Fruit fly (Drosophila melanogaster): ENCODE results near the gene mld.

mld gene

dm6 chr3R:24572540-24573043, 12.9 kb upstream of the mld start:
- TF ChIP-seq Myc (optimal IDR thresholded peaks at IDR 0.05) (no peak), Vsx2 (GFP tag; optimal IDR thresholded peaks at IDR 0.05; ENCODE audit: partially characterized antibody) (peak; percentile 33), N (GFP tag; optimal IDR thresholded peaks at IDR 0.05) (no peak), ey (GFP tag; optimal IDR thresholded peaks at IDR 0.05) (peak; percentile 99), br (GFP tag; optimal IDR thresholded peaks at IDR 0.05) (peak; percentile 99), woc (GFP tag; optimal IDR thresholded peaks at IDR 0.05) (peak; percentile 98), Rel (GFP tag; optimal IDR thresholded peaks at IDR 0.05) (peak; percentile 98), Rel (tag; optimal IDR thresholded peaks at IDR 0.05) (peak; percentile 89), Hr78 (GFP tag; optimal IDR thresholded peaks at IDR 0.05) (no peak), Dfd (GFP tag; optimal IDR thresholded peaks at IDR 0.05) (peak; percentile 27), foxo (GFP tag; optimal IDR thresholded peaks at IDR 0.05) (peak; percentile 66 to 99), CG32264 (GFP tag; optimal IDR thresholded peaks at IDR 0.05) (peak; percentile 94), psq (GFP tag; optimal IDR thresholded peaks at IDR 0.05) (peak; percentile 99), h (GFP tag; optimal IDR thresholded peaks at IDR 0.05) (peak; percentile 100), CrebA (GFP tag; optimal IDR thresholded peaks at IDR 0.05; ENCODE audit: borderline replicate concordance) (peak; percentile 96), Jra (GFP tag; optimal IDR thresholded peaks at IDR 0.05) (peak; percentile 97), rgr (GFP tag; optimal IDR thresholded peaks at IDR 0.05) (peak; percentile 99), dsf (GFP tag; optimal IDR thresholded peaks at IDR 0.05; ENCODE audit: borderline replicate concordance) (peak; percentile 93), OdsH (GFP tag; optimal IDR thresholded peaks at IDR 0.05) (peak; percentile 99), dl (GFP tag; optimal IDR thresholded peaks at IDR 0.05; ENCODE audit: insufficient read depth in 1 of 2, partially characterized antibody in 2 of 2) (peak; percentile 52 to 70), Mio (GFP tag; optimal IDR thresholded peaks at IDR 0.05) (peak; percentile 88), pan (optimal IDR thresholded peaks at IDR 0.05) (no peak), sv (GFP tag; optimal IDR thresholded peaks at IDR 0.05) (peak; percentile 97), jim (GFP tag; optimal IDR thresholded peaks at IDR 0.05) (no peak), usp (GFP tag; optimal IDR thresholded peaks at IDR 0.05) (no peak), sage (GFP tag; optimal IDR thresholded peaks at IDR 0.05) (peak; percentile 98), Hnf4 (GFP tag; optimal IDR thresholded peaks at IDR 0.05) (peak; percentile 99), dmrt93B (GFP tag; optimal IDR thresholded peaks at IDR 0.05) (peak; percentile 96), lola (GFP tag; optimal IDR thresholded peaks at IDR 0.05) (no peak), brk (GFP tag; optimal IDR thresholded peaks at IDR 0.05) (peak; percentile 98), Hr83 (GFP tag; optimal IDR thresholded peaks at IDR 0.05; ENCODE audit: poor library complexity, severe bottlenecking) (peak; percentile 77), Sp1 (GFP tag; optimal IDR thresholded peaks at IDR 0.05) (peak; percentile 99), Dif (GFP tag; optimal IDR thresholded peaks at IDR 0.05; ENCODE audit: partially characterized antibody) (peak; percentile 71), tai (GFP tag; optimal IDR thresholded peaks at IDR 0.05) (peak; percentile 95), fru (GFP tag; optimal IDR thresholded peaks at IDR 0.05) (peak; percentile 99), Abd-B (GFP tag; optimal IDR thresholded peaks at IDR 0.05) (no peak), GATAd (GFP tag; optimal IDR thresholded peaks at IDR 0.05) (peak; percentile 86), HLH106 (tag; optimal IDR thresholded peaks at IDR 0.05) (peak; percentile 99), CG9705 (GFP tag; optimal IDR thresholded peaks at IDR 0.05) (peak; percentile 93)

dm6 chr3R:24573094-24573732, 12.2 kb upstream of the mld start:
- no peak for TF ChIP-seq pan (optimal IDR thresholded peaks at IDR 0.05)
- TF ChIP-seq dmrt93B (GFP tag; optimal IDR thresholded peaks at IDR 0.05): no peak
- no peak for TF ChIP-seq tai (GFP tag; optimal IDR thresholded peaks at IDR 0.05)
- TF ChIP-seq foxo (GFP tag; optimal IDR thresholded peaks at IDR 0.05): no peak
- TF ChIP-seq Dfd (GFP tag; optimal IDR thresholded peaks at IDR 0.05): no peak
- TF ChIP-seq brk (GFP tag; optimal IDR thresholded peaks at IDR 0.05): no peak
- TF ChIP-seq Mio (GFP tag; optimal IDR thresholded peaks at IDR 0.05): no peak
- no peak for TF ChIP-seq Jra (GFP tag; optimal IDR thresholded peaks at IDR 0.05)
- TF ChIP-seq lola (GFP tag; optimal IDR thresholded peaks at IDR 0.05): no peak
- TF ChIP-seq Abd-B (GFP tag; optimal IDR thresholded peaks at IDR 0.05): no peak
- no peak for TF ChIP-seq psq (GFP tag; optimal IDR thresholded peaks at IDR 0.05)
- no peak for TF ChIP-seq Dif (GFP tag; optimal IDR thresholded peaks at IDR 0.05; ENCODE audit: partially characterized antibody)
